Fruit fly (Drosophila melanogaster): ENCODE data around the gene Pdf.

The Pdf gene

dm6 chr3R:26409780-26410179, 46.2 kb downstream of the Pdf start (continued):
- TF ChIP-seq CG12071 (GFP tag; optimal IDR thresholded peaks at IDR 0.05), result no peak
- peak; percentile 12 for TF ChIP-seq Abd-B (GFP tag; optimal IDR thresholded peaks at IDR 0.05)
- peak; percentile 20 for TF ChIP-seq HHEX (GFP tag; optimal IDR thresholded peaks at IDR 0.05)
- no peak for TF ChIP-seq Fer2 (tag; optimal IDR thresholded peaks at IDR 0.05)
- no peak for TF ChIP-seq prd (optimal IDR thresholded peaks at IDR 0.05)
- peak; percentile 30; the same call in 1 of the 3 replicates for TF ChIP-seq prd (GFP tag; IDR thresholded peaks at IDR 0.05)
- TF ChIP-seq pzg (GFP tag; optimal IDR thresholded peaks at IDR 0.05), result no peak
- TF ChIP-seq CG11696 (GFP tag; IDR thresholded peaks at IDR 0.05), result no peak
- TF ChIP-seq Hmr (GFP tag; optimal IDR thresholded peaks at IDR 0.05), result no peak
- TF ChIP-seq CG13296 (GFP tag; optimal IDR thresholded peaks at IDR 0.05), result peak; percentile 38
- no peak for TF ChIP-seq corto (GFP tag; optimal IDR thresholded peaks at IDR 0.05)
- TF ChIP-seq CG11456 (GFP tag; IDR thresholded peaks at IDR 0.05), result 0 out of 3 replicates have a peak, but pooled peaks have one; percentile 30
- no peak for TF ChIP-seq fd3F (GFP tag; optimal IDR thresholded peaks at IDR 0.05)
- TF ChIP-seq ssp (GFP tag; IDR thresholded peaks at IDR 0.05), result peak; percentile 39; the same call in 1 of the 2 replicates
- peak; percentile 60 for TF ChIP-seq CG14441 (GFP tag; IDR thresholded peaks at IDR 0.05)
- no peak for TF ChIP-seq crp (GFP tag; optimal IDR thresholded peaks at IDR 0.05)
- TF ChIP-seq CG4707 (GFP tag; optimal IDR thresholded peaks at IDR 0.05), result no peak
- TF ChIP-seq fd64A (GFP tag; optimal IDR thresholded peaks at IDR 0.05), result no peak
- no peak for TF ChIP-seq lilli (GFP tag; optimal IDR thresholded peaks at IDR 0.05)
- no peak for TF ChIP-seq CG10147 (GFP tag; optimal IDR thresholded peaks at IDR 0.05)
- no peak for TF ChIP-seq CG2202 (tag; optimal IDR thresholded peaks at IDR 0.05)
- no peak for TF ChIP-seq Ravus (GFP tag; IDR thresholded peaks at IDR 0.05)
- TF ChIP-seq Spps (tag; optimal IDR thresholded peaks at IDR 0.05), result no peak
- TF ChIP-seq gt (GFP tag; IDR thresholded peaks at IDR 0.05), result no peak
- TF ChIP-seq pan (optimal IDR thresholded peaks at IDR 0.05), result no peak
- TF ChIP-seq pan (GFP tag; optimal IDR thresholded peaks at IDR 0.05 in 1 of 2, IDR thresholded peaks at IDR 0.05 in 1 of 2), result peak in 1 of 2 experiments; percentile 50
- TF ChIP-seq Fer3 (tag; optimal IDR thresholded peaks at IDR 0.05), result peak; percentile 32
- TF ChIP-seq CG15479 (GFP tag; optimal IDR thresholded peaks at IDR 0.05), result no peak
- peak; percentile 26 for TF ChIP-seq nmo (GFP tag; optimal IDR thresholded peaks at IDR 0.05)
- peak; percentile 23 for TF ChIP-seq Sox100B (GFP tag; optimal IDR thresholded peaks at IDR 0.05)
- TF ChIP-seq CG2875 (GFP tag; optimal IDR thresholded peaks at IDR 0.05), result no peak
- 0 out of 3 replicates have a peak, but pooled peaks have one; percentile 22 for TF ChIP-seq CG34422 (GFP tag; IDR thresholded peaks at IDR 0.05)
- peak; percentile 21 for TF ChIP-seq ind (GFP tag; optimal IDR thresholded peaks at IDR 0.05)
- TF ChIP-seq gsb (GFP tag; IDR thresholded peaks at IDR 0.05), result peak; percentile 43; the same call in 1 of the 2 replicates
- TF ChIP-seq ERR (GFP tag; optimal IDR thresholded peaks at IDR 0.05), result no peak
- TF ChIP-seq dmrt11E (tag; optimal IDR thresholded peaks at IDR 0.05), result no peak
- TF ChIP-seq tgo (GFP tag; IDR thresholded peaks at IDR 0.05), result peak; percentile 50; the same call in 2 of the 3 replicates
- no peak for TF ChIP-seq CG6791 (GFP tag; IDR thresholded peaks at IDR 0.05; ENCODE audit: partially characterized antibody)
- TF ChIP-seq CG7357 (GFP tag; IDR thresholded peaks at IDR 0.05), result 0 out of 3 replicates have a peak, but pooled peaks have one; percentile 35
- TF ChIP-seq CG3407 (GFP tag; optimal IDR thresholded peaks at IDR 0.05), result no peak
- no peak for TF ChIP-seq CG4820 (GFP tag; optimal IDR thresholded peaks at IDR 0.05)
- peak; percentile 62 for TF ChIP-seq CG11504 (tag; optimal IDR thresholded peaks at IDR 0.05)
- TF ChIP-seq CG4730 (GFP tag; IDR thresholded peaks at IDR 0.05), result no peak
- no peak for TF ChIP-seq cato (GFP tag; optimal IDR thresholded peaks at IDR 0.05; ENCODE audit: borderline replicate concordance)
- no peak for TF ChIP-seq CG6683 (GFP tag; optimal IDR thresholded peaks at IDR 0.05)
- TF ChIP-seq CG18764 (GFP tag; optimal IDR thresholded peaks at IDR 0.05), result no peak
- TF ChIP-seq Opbp (GFP tag; IDR thresholded peaks at IDR 0.05; ENCODE audit: partially characterized antibody), result no peak
- TF ChIP-seq HLHmδ (GFP tag; optimal IDR thresholded peaks at IDR 0.05), result no peak
- no peak for TF ChIP-seq CG13775 (GFP tag; optimal IDR thresholded peaks at IDR 0.05)
- TF ChIP-seq run (tag; optimal IDR thresholded peaks at IDR 0.05), result no peak

Measured in whole organism, embryonic.